Fruit fly (Drosophila melanogaster) whole organism, embryonic: ENCODE results near the gene CG45011.

Experiments used
- Ada2b ChIP-seq: fragments of 200-800 bp; sonication (Bioruptor generic); IDR thresholded peaks from 2 replicates; pipeline ENCODE4 v1.3.6; 2022; ENCODE audit warnings: missing biosample characterization, missing genetic modification characterization
- Atf-2 ChIP-seq: fragments of 200-800 bp; sonication (Bioruptor generic); optimal IDR thresholded peaks from 2 replicates; lab custom pipeline; 2016; ENCODE audit warnings: missing biosample characterization, missing genetic modification characterization
- Blimp-1 ChIP-seq: fragments of 200-800 bp; sonication (Bioruptor generic); optimal IDR thresholded peaks from 3 replicates; lab custom pipeline; 2018; ENCODE audit warnings: missing biosample characterization, missing genetic modification characterization, mild to moderate bottlenecking, moderate library complexity, missing genetic modification reagents
- CG10462 ChIP-seq: fragments of 200-800 bp; sonication (Bioruptor generic); optimal IDR thresholded peaks from 2 replicates; lab custom pipeline; 2016; ENCODE audit warnings: missing biosample characterization, missing genetic modification characterization
- CG11398 ChIP-seq: fragments of 200-800 bp; sonication (Bioruptor generic); optimal IDR thresholded peaks from 2 replicates; lab custom pipeline; 2016; ENCODE audit warnings: missing biosample characterization, missing genetic modification characterization
- CG11723 ChIP-seq: fragments of 200-800 bp; sonication (Bioruptor generic); optimal IDR thresholded peaks from 2 replicates; lab custom pipeline; 2017; ENCODE audit warnings: missing biosample characterization, mild to moderate bottlenecking, missing genetic modification characterization
- CG12769 ChIP-seq: fragments of 200-800 bp; sonication (Bioruptor generic); optimal IDR thresholded peaks from 2 replicates; lab custom pipeline; 2019; ENCODE audit warnings: missing biosample characterization, mild to moderate bottlenecking, missing genetic modification characterization, moderate library complexity
- CG13296 ChIP-seq: fragments of 200-800 bp; sonication (Bioruptor generic); optimal IDR thresholded peaks from 3 replicates; lab custom pipeline; 2018; ENCODE audit warnings: missing biosample characterization, mild to moderate bottlenecking, missing genetic modification characterization
- CG1832 ChIP-seq: fragments of 200-800 bp; sonication (Bioruptor generic); optimal IDR thresholded peaks from 2 replicates; lab custom pipeline; 2017; ENCODE audit warnings: missing biosample characterization, mild to moderate bottlenecking, missing genetic modification characterization, inconsistent platforms
- CG2116 ChIP-seq: fragments of 200-800 bp; sonication (Bioruptor generic); optimal IDR thresholded peaks from 3 replicates; lab custom pipeline; 2018; ENCODE audit warnings: missing biosample characterization, mild to moderate bottlenecking, missing genetic modification characterization
- CG3281 ChIP-seq: fragments of 200-800 bp; sonication (Bioruptor generic); optimal IDR thresholded peaks from 3 replicates; lab custom pipeline; 2017; ENCODE audit warnings: missing biosample characterization, mild to moderate bottlenecking, missing genetic modification characterization
- CG33213 ChIP-seq: fragments of 200-800 bp; sonication (Bioruptor generic); optimal IDR thresholded peaks from 3 replicates; lab custom pipeline; 2016; ENCODE audit warnings: missing biosample characterization, missing genetic modification characterization
- CG4328 ChIP-seq: fragments of 200-800 bp; sonication (Bioruptor generic); optimal IDR thresholded peaks from 3 replicates; lab custom pipeline; 2017; ENCODE audit warnings: missing biosample characterization, missing genetic modification reagents, missing genetic modification characterization
- CG5180 ChIP-seq: fragments of 200-800 bp; sonication (Bioruptor generic); optimal IDR thresholded peaks from 3 replicates; lab custom pipeline; 2017; ENCODE audit warnings: missing biosample characterization, missing genetic modification characterization, mild to moderate bottlenecking, moderate library complexity, missing genetic modification reagents
- CG6689 ChIP-seq: fragments of 200-800 bp; sonication (Bioruptor generic); IDR thresholded peaks from 2 replicates; pipeline ENCODE4 v1.3.6; 2022; ENCODE audit warnings: missing biosample characterization, missing genetic modification characterization
- CG8765 ChIP-seq: fragments of 200-800 bp; sonication (Bioruptor generic); IDR thresholded peaks from 2 replicates; pipeline ENCODE4 v1.3.6; 2022; ENCODE audit warnings: missing biosample characterization, missing genetic modification characterization
- CG9437 ChIP-seq: fragments of 200-800 bp; sonication (Bioruptor generic); optimal IDR thresholded peaks from 2 replicates; lab custom pipeline; 2018; ENCODE audit warnings: missing biosample characterization, mild to moderate bottlenecking, missing genetic modification characterization
- Dip3 ChIP-seq: fragments of 200-800 bp; sonication (Bioruptor generic); optimal IDR thresholded peaks from 3 replicates; lab custom pipeline; 2016; ENCODE audit warnings: missing biosample characterization, missing genetic modification characterization
- H15 ChIP-seq: fragments of 200-800 bp; sonication (Bioruptor generic); IDR thresholded peaks from 3 replicates; pipeline ENCODE4 v1.3.6; 2022; ENCODE audit warnings: missing biosample characterization, missing genetic modification characterization
- Hmx ChIP-seq: fragments of 200-800 bp; sonication (Bioruptor generic); optimal IDR thresholded peaks from 2 replicates; lab custom pipeline; 2016; ENCODE audit warnings: missing biosample characterization, missing genetic modification characterization
- Max ChIP-seq: fragments of 200-800 bp; sonication (Bioruptor generic); optimal IDR thresholded peaks from 2 replicates; lab custom pipeline; 2016; ENCODE audit warnings: missing biosample characterization, mild to moderate bottlenecking, missing genetic modification characterization
- Optix ChIP-seq: fragments of 200-800 bp; sonication (Bioruptor generic); IDR thresholded peaks from 3 replicates; pipeline ENCODE4 v1.3.6; 2022; ENCODE audit warnings: missing biosample characterization, missing genetic modification characterization
- PHDP ChIP-seq: fragments of 200-800 bp; sonication (Bioruptor generic); optimal IDR thresholded peaks from 3 replicates; lab custom pipeline; 2018; ENCODE audit warnings: missing biosample characterization, mild to moderate bottlenecking, missing genetic modification characterization, moderate library complexity
- Sox102F ChIP-seq: fragments of 200-800 bp; sonication (Bioruptor generic); optimal IDR thresholded peaks from 2 replicates; lab custom pipeline; 2018; ENCODE audit warnings: missing biosample characterization, mild to moderate bottlenecking, missing genetic modification characterization, moderate library complexity
- ab ChIP-seq: fragments of 200-800 bp; sonication (Bioruptor generic); optimal IDR thresholded peaks from 2 replicates; lab custom pipeline; 2016; ENCODE audit warnings: missing biosample characterization, missing genetic modification characterization
- az2 ChIP-seq: fragments of 200-800 bp; sonication (Bioruptor generic); optimal IDR thresholded peaks from 3 replicates; lab custom pipeline; 2016; ENCODE audit warnings: missing biosample characterization, missing genetic modification characterization
- cas ChIP-seq: fragments of 200-800 bp; sonication (Bioruptor generic); IDR thresholded peaks from 2 replicates; pipeline ENCODE4 v1.3.6; 2022; ENCODE audit warnings: missing biosample characterization, missing genetic modification characterization
- cg ChIP-seq: fragments of 200-800 bp; sonication (Bioruptor generic); optimal IDR thresholded peaks from 3 replicates; lab custom pipeline; 2019; ENCODE audit warnings: missing biosample characterization, mild to moderate bottlenecking, missing genetic modification characterization, moderate library complexity
- crc ChIP-seq: fragments of 200-800 bp; sonication (Bioruptor generic); optimal IDR thresholded peaks from 2 replicates; lab custom pipeline; 2016; ENCODE audit warnings: missing biosample characterization, missing genetic modification characterization
- danr ChIP-seq: fragments of 200-800 bp; sonication (Bioruptor generic); IDR thresholded peaks from 2 replicates; pipeline ENCODE4 v1.3.6; 2022; ENCODE audit warnings: missing biosample characterization, missing genetic modification characterization
- disco-r ChIP-seq: fragments of 200-800 bp; sonication (Bioruptor generic); optimal IDR thresholded peaks from 2 replicates; lab custom pipeline; 2016; ENCODE audit warnings: missing biosample characterization, missing genetic modification characterization
- dpn ChIP-seq, 2 experiments: fragments of 200-800 bp; sonication (Bioruptor generic); optimal IDR thresholded peaks; 3 replicates each; lab custom pipeline; 2016; ENCODE audit warnings: missing biosample characterization in 2 of 2, missing genetic modification characterization in 2 of 2
- dysf ChIP-seq: fragments of 200-800 bp; sonication (Bioruptor generic); IDR thresholded peaks from 3 replicates; pipeline ENCODE4 v1.3.6; 2022; ENCODE audit warnings: missing biosample characterization, missing genetic modification characterization
- eyg ChIP-seq: fragments of 200-800 bp; sonication (Bioruptor generic); optimal IDR thresholded peaks from 3 replicates; lab custom pipeline; 2016; ENCODE audit warnings: missing biosample characterization, missing genetic modification characterization
- gem ChIP-seq: fragments of 200-800 bp; sonication (Bioruptor generic); optimal IDR thresholded peaks from 2 replicates; lab custom pipeline; 2019; ENCODE audit warnings: missing biosample characterization, mild to moderate bottlenecking, missing genetic modification characterization, moderate library complexity
- grau ChIP-seq: fragments of 200-800 bp; optimal IDR thresholded peaks from 3 replicates; lab custom pipeline; 2019; ENCODE audit warnings: missing biosample characterization, mild to moderate bottlenecking, missing genetic modification characterization, moderate library complexity
- hbn ChIP-seq: fragments of 200-800 bp; sonication (Bioruptor generic); IDR thresholded peaks from 2 replicates; pipeline ENCODE4 v1.3.6; 2022; ENCODE audit warnings: missing biosample characterization, missing genetic modification characterization; ENCODE audit not compliant: partially characterized antibody
- her ChIP-seq: fragments of 200-800 bp; sonication (Bioruptor generic); optimal IDR thresholded peaks from 2 replicates; lab custom pipeline; 2016; ENCODE audit warnings: missing biosample characterization, missing genetic modification characterization
- jigr1 ChIP-seq: fragments of 200-800 bp; sonication (Bioruptor generic); IDR thresholded peaks from 3 replicates; pipeline ENCODE4 v1.3.6; 2022; ENCODE audit warnings: missing biosample characterization, missing genetic modification characterization
- kay ChIP-seq: fragments of 200-800 bp; sonication (Bioruptor generic); optimal IDR thresholded peaks from 2 replicates; lab custom pipeline; 2016; ENCODE audit warnings: missing biosample characterization, missing genetic modification characterization
- lov ChIP-seq, 2 experiments: fragments of 200-800 bp in 1 of 2; fragments of >200 bp in 1 of 2; sonication (Bioruptor generic) in 1 of 2; IDR thresholded peaks in 1 of 2; optimal IDR thresholded peaks in 1 of 2; 2 replicates in 1 of 2; 3 replicates in 1 of 2; pipeline versions ENCODE4 v1.3.6 to Lab custom; 2017 to 2022; ENCODE audit warnings: missing biosample characterization in 1 of 2, missing genetic modification characterization in 1 of 2
- maf-S ChIP-seq: fragments of 200-800 bp; sonication (Bioruptor generic); optimal IDR thresholded peaks from 2 replicates; lab custom pipeline; 2016; ENCODE audit warnings: missing biosample characterization, missing genetic modification characterization
- shn ChIP-seq: fragments of 200-800 bp; sonication (Bioruptor generic); optimal IDR thresholded peaks from 3 replicates; lab custom pipeline; 2016; ENCODE audit warnings: missing biosample characterization, missing genetic modification characterization
- sisA ChIP-seq: fragments of 200-800 bp; sonication (Bioruptor generic); IDR thresholded peaks from 2 replicates; pipeline ENCODE4 v1.3.6; 2022; ENCODE audit warnings: missing biosample characterization, missing genetic modification characterization
- sr ChIP-seq: fragments of 200-800 bp; sonication (Bioruptor generic); IDR thresholded peaks from 3 replicates; pipeline ENCODE4 v1.3.6; 2022; ENCODE audit warnings: missing biosample characterization, missing genetic modification characterization
- sug ChIP-seq: fragments of 200-800 bp; optimal IDR thresholded peaks from 2 replicates; lab custom pipeline; 2019; ENCODE audit warnings: missing biosample characterization, mild to moderate bottlenecking, missing genetic modification characterization, moderate library complexity
- tio ChIP-seq: fragments of 200-800 bp; sonication (Bioruptor generic); optimal IDR thresholded peaks from 2 replicates; lab custom pipeline; 2017; ENCODE audit warnings: missing biosample characterization, missing genetic modification characterization, inconsistent platforms
- usp ChIP-seq: fragments of >200 bp; optimal IDR thresholded peaks from 2 replicates; lab custom pipeline; 2017; ENCODE audit warnings: missing biosample characterization, missing genetic modification characterization
- vfl ChIP-seq: fragments of 200-800 bp; sonication (Bioruptor generic); optimal IDR thresholded peaks from 2 replicates; lab custom pipeline; 2016; ENCODE audit warnings: missing biosample characterization, missing genetic modification characterization
- yki ChIP-seq: fragments of >200 bp; optimal IDR thresholded peaks from 3 replicates; lab custom pipeline; 2018

CG45011 gene

dm6 chr2L:11808702-11809583 lies 24.9 kb upstream of the CG45011 start, which contains the start of gene crol (continued):
- no peak for TF ChIP-seq az2 (GFP tag; lab: Kevin White, UChicago)
- TF ChIP-seq sisA (GFP tag; lab: Robert Waterston, UW): no peak
- TF ChIP-seq CG33213 (GFP tag; lab: Kevin White, UChicago): peak; percentile 31
- TF ChIP-seq CG1832 (GFP tag; lab: Kevin White, UChicago): peak; percentile 11
- peak; percentile 40; the same call in 1 of the 2 replicates for TF ChIP-seq cas
- TF ChIP-seq vfl (GFP tag; lab: Kevin White, UChicago): no peak
- TF ChIP-seq CG11723 (GFP tag; lab: Kevin White, UChicago): no peak
- TF ChIP-seq Optix: no peak
- TF ChIP-seq Max: no peak
- no peak for TF ChIP-seq gem (tag; lab: Kevin White, UChicago)
- no peak for TF ChIP-seq disco-r (GFP tag; lab: Kevin White, UChicago)
- no peak for TF ChIP-seq ab (GFP tag; lab: Kevin White, UChicago)
- TF ChIP-seq yki (lab: Kevin White, UChicago): peak; percentile 72
- no peak for TF ChIP-seq PHDP (tag; lab: Kevin White, UChicago)
- no peak for TF ChIP-seq CG13296
- 0 out of 2 replicates have a peak, but pooled peaks have one; percentile 8 for TF ChIP-seq CG6689 (GFP tag; lab: Robert Waterston, UW)
- TF ChIP-seq CG10462 (GFP tag; lab: Kevin White, UChicago): no peak
- peak; percentile 84 for TF ChIP-seq hbn (GFP tag; lab: Robert Waterston, UW)
- TF ChIP-seq her (GFP tag; lab: Kevin White, UChicago): no peak
- no peak for TF ChIP-seq Ada2b (GFP tag; lab: Robert Waterston, UW)
- no peak for TF ChIP-seq Atf-2 (GFP tag; lab: Kevin White, UChicago)
- TF ChIP-seq dpn (GFP tag; optimal IDR thresholded peaks at IDR 0.05; lab: Kevin White, UChicago): no peak
- TF ChIP-seq sug (tag; lab: Kevin White, UChicago): peak; percentile 28
- no peak for TF ChIP-seq CG11398 (GFP tag; lab: Kevin White, UChicago)
- peak; percentile 7 for TF ChIP-seq Sox102F
- no peak; the same call in 2 of the 3 replicates for TF ChIP-seq dysf
- no peak for TF ChIP-seq usp
- no peak for TF ChIP-seq CG9437 (GFP tag; lab: Kevin White, UChicago)
- no peak for TF ChIP-seq CG8765 (GFP tag; lab: Robert Waterston, UW)
- TF ChIP-seq tio (GFP tag; lab: Kevin White, UChicago): no peak
- no peak for TF ChIP-seq lov (optimal IDR thresholded peaks at IDR 0.05; lab: Kevin White, UChicago)
- no peak for TF ChIP-seq lov (GFP tag; IDR thresholded peaks at IDR 0.05; lab: Robert Waterston, UW)
- TF ChIP-seq grau (tag; lab: Kevin White, UChicago): peak; percentile 39
- TF ChIP-seq Hmx (GFP tag; lab: Kevin White, UChicago): no peak
- no peak for TF ChIP-seq H15 (GFP tag; lab: Robert Waterston, UW)
- no peak for TF ChIP-seq eyg (GFP tag; lab: Kevin White, UChicago)
- TF ChIP-seq CG4328: no peak
- TF ChIP-seq crc (GFP tag; lab: Kevin White, UChicago): no peak
- TF ChIP-seq shn (GFP tag; lab: Kevin White, UChicago): no peak
- TF ChIP-seq cg (GFP tag; lab: Kevin White, UChicago): peak; percentile 92
- TF ChIP-seq danr (GFP tag; lab: Robert Waterston, UW): no peak
- no peak for TF ChIP-seq maf-S (GFP tag; lab: Kevin White, UChicago)
- TF ChIP-seq Blimp-1: peak; percentile 10
- no peak; the same call in 2 of the 3 replicates for TF ChIP-seq jigr1
- TF ChIP-seq Dip3: no peak
- no peak for TF ChIP-seq CG3281 (GFP tag; lab: Kevin White, UChicago)
- peak; percentile 57 for TF ChIP-seq CG2116
- no peak for TF ChIP-seq sr
- no peak for TF ChIP-seq kay
- peak; percentile 94 for TF ChIP-seq CG12769
- TF ChIP-seq CG5180 (GFP tag; lab: Kevin White, UChicago): no peak
